Fruit fly (Drosophila melanogaster): Measurements from ENCODE around the gene Wdr37.

Wdr37 gene

dm6 chr3R:18412279-18413214 is 10.0 kb upstream of the Wdr37 start, which contains the start of gene CG31122 (continued):
- TF ChIP-seq schlank (tag; optimal IDR thresholded peaks at IDR 0.05) (no peak), luna (GFP tag; optimal IDR thresholded peaks at IDR 0.05) (no peak), yki (optimal IDR thresholded peaks at IDR 0.05) (no peak), Nf-YB (GFP tag; optimal IDR thresholded peaks at IDR 0.05) (no peak), jumu (GFP tag; optimal IDR thresholded peaks at IDR 0.05) (peak; percentile 52), Fer2 (tag; optimal IDR thresholded peaks at IDR 0.05) (no peak), grn (GFP tag; optimal IDR thresholded peaks at IDR 0.05) (peak; percentile 34), CG14441 (GFP tag; IDR thresholded peaks at IDR 0.05) (peak; percentile 44; the same call in 1 of the 2 replicates), CG10321 (GFP tag; IDR thresholded peaks at IDR 0.05) (no peak), MESR4 (GFP tag; optimal IDR thresholded peaks at IDR 0.05) (peak; percentile 59), CG30020 (tag; optimal IDR thresholded peaks at IDR 0.05) (peak; percentile 59), CG7928 (GFP tag; optimal IDR thresholded peaks at IDR 0.05) (no peak), dmrt11E (tag; optimal IDR thresholded peaks at IDR 0.05) (peak; percentile 44), CG17912 (GFP tag; optimal IDR thresholded peaks at IDR 0.05) (no peak), CG7271 (tag; optimal IDR thresholded peaks at IDR 0.05) (no peak), Pdp1 (GFP tag; optimal IDR thresholded peaks at IDR 0.05) (peak in 1 of 2 experiments; percentile 40), bowl (GFP tag; IDR thresholded peaks at IDR 0.05) (no peak), CG11560 (tag; IDR thresholded peaks at IDR 0.05) (peak; percentile 49; the same call in 2 of the 3 replicates), CG13775 (GFP tag; optimal IDR thresholded peaks at IDR 0.05) (peak; percentile 47), Nf-YC (tag; optimal IDR thresholded peaks at IDR 0.05) (no peak), CG12219 (GFP tag; optimal IDR thresholded peaks at IDR 0.05) (no peak), Fer3 (tag; optimal IDR thresholded peaks at IDR 0.05) (no peak), CG17328 (GFP tag; IDR thresholded peaks at IDR 0.05) (no peak), her (GFP tag; optimal IDR thresholded peaks at IDR 0.05) (peak; percentile 11), toy (GFP tag; IDR thresholded peaks at IDR 0.05) (no peak), HLH4C (GFP tag; IDR thresholded peaks at IDR 0.05; ENCODE audit: partially characterized antibody) (peak; percentile 97), Adf1 (GFP tag; IDR thresholded peaks at IDR 0.05) (peak; percentile 76), ftz-f1 (GFP tag; optimal IDR thresholded peaks at IDR 0.05) (no peak), vfl (GFP tag; optimal IDR thresholded peaks at IDR 0.05) (peak; percentile 53), Dbx (GFP tag; IDR thresholded peaks at IDR 0.05) (no peak), tap (tag; optimal IDR thresholded peaks at IDR 0.05) (no peak), CG31365 (tag; optimal IDR thresholded peaks at IDR 0.05) (no peak), CG18476 (GFP tag; optimal IDR thresholded peaks at IDR 0.05) (no peak), GATAe (GFP tag; conservative IDR thresholded peaks at IDR 0.05) (no peak), CrebB (tag; optimal IDR thresholded peaks at IDR 0.05) (no peak), pb (GFP tag; optimal IDR thresholded peaks at IDR 0.05) (no peak), ATbp (GFP tag; optimal IDR thresholded peaks at IDR 0.05) (peak; percentile 12), crol (GFP tag; IDR thresholded peaks at IDR 0.05) (peak; percentile 55), D19A (tag; optimal IDR thresholded peaks at IDR 0.05) (peak; percentile 96), CG6254 (GFP tag; optimal IDR thresholded peaks at IDR 0.05) (no peak), Ssrp (tag; optimal IDR thresholded peaks at IDR 0.05) (no peak), Dfd (GFP tag; optimal IDR thresholded peaks at IDR 0.05) (no peak), maf-S (GFP tag; optimal IDR thresholded peaks at IDR 0.05) (peak; percentile 32), jigr1 (GFP tag; IDR thresholded peaks at IDR 0.05) (no peak), CG17385 (GFP tag; optimal IDR thresholded peaks at IDR 0.05) (peak; percentile 97), CG4424 (GFP tag; optimal IDR thresholded peaks at IDR 0.05) (peak; percentile 41), Aef1 (GFP tag; IDR thresholded peaks at IDR 0.05) (no peak), corto (GFP tag; optimal IDR thresholded peaks at IDR 0.05) (no peak), al (GFP tag; IDR thresholded peaks at IDR 0.05) (peak; percentile 50; the same call in 1 of the 2 replicates), eve (GFP tag; optimal IDR thresholded peaks at IDR 0.05) (no peak)
